Worm (Caenorhabditis elegans): ENCODE data around the gene srab-7.

DNA sequence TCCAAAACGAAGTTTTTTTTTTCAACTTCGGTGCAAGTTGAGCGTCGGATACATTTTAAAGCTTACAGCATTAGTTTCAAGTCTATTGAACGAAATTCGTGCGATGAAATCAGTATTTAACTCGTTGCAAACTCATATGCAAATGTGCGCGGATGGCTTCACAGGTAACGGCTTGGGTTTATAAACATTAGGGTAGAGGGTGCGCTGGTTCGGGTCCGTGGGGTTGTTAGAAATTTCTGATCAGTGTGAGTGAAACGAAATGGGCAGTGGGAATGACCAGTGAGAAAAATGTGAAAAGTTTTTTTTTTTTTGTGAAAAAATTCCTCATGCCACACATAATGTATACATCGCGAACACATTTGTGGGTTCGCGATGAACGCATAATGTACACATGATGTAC lies 8.2 kb upstream of the srab-7 start:
- TF ChIP-seq eor-1 (tag; optimal IDR thresholded peaks at IDR 0.05) (no peak), nhr-11 (tag; optimal IDR thresholded peaks at IDR 0.05) (no peak), egl-5 (tag; optimal IDR thresholded peaks at IDR 0.05) (no peak), nhr-77 (tag; optimal IDR thresholded peaks at IDR 0.05) (no peak), ztf-11 (tag; optimal IDR thresholded peaks at IDR 0.05) (no peak), nhr-25 (tag; optimal IDR thresholded peaks at IDR 0.05) (no peak), nhr-28 (tag; optimal IDR thresholded peaks at IDR 0.05) (no peak)
